Worm (Caenorhabditis elegans) whole organism, young adult: ENCODE data around the gene ergo-1.

Source experiments
- B0261.1 ChIP-seq: sonication (generic microtip); optimal IDR thresholded peaks from 2 replicates; lab custom pipeline; 2016; ENCODE audit warnings: mild to moderate bottlenecking, missing genetic modification characterization, moderate library complexity, missing compliant biosample characterization
- F10E7.11 ChIP-seq: sonication (generic microtip); optimal IDR thresholded peaks from 2 replicates; lab custom pipeline; 2017; ENCODE audit warnings: mild to moderate bottlenecking, missing genetic modification characterization, moderate library complexity, missing compliant biosample characterization
- F33H1.4 ChIP-seq: fragments of 200-800 bp; sonication (Bioruptor generic); IDR thresholded peaks from 2 replicates; pipeline ENCODE4 v1.3.6; 2022; ENCODE audit warnings: missing genetic modification reagents, missing genetic modification characterization, missing compliant biosample characterization
- F52B5.7 ChIP-seq: sonication (generic microtip); optimal IDR thresholded peaks from 2 replicates; lab custom pipeline; 2016; ENCODE audit warnings: mild to moderate bottlenecking, missing genetic modification characterization, missing compliant biosample characterization
- Y53G8AR.9 ChIP-seq: fragments of 200-800 bp; sonication (Bioruptor generic); conservative IDR thresholded peaks from 2 replicates; pipeline ENCODE4 v1.3.6; 2022; ENCODE audit warnings: missing genetic modification reagents, missing genetic modification characterization, missing compliant biosample characterization
- Y56A3A.18 ChIP-seq: fragments of 200-800 bp; sonication (Bioruptor generic); IDR thresholded peaks from 2 replicates; pipeline ENCODE4 v1.3.6; 2022; ENCODE audit warnings: missing genetic modification reagents, missing genetic modification characterization, missing compliant biosample characterization
- Y67H2A.10 ChIP-seq: fragments of 200-800 bp; sonication (Bioruptor generic); conservative IDR thresholded peaks from 2 replicates; pipeline ENCODE4 v1.3.6; 2022; ENCODE audit warnings: missing genetic modification reagents, missing genetic modification characterization, missing compliant biosample characterization
- ZK185.1 ChIP-seq: sonication (generic microtip); optimal IDR thresholded peaks from 2 replicates; lab custom pipeline; 2016; ENCODE audit warnings: mild to moderate bottlenecking, missing genetic modification characterization, missing compliant biosample characterization; ENCODE audit not compliant: poor library complexity, severe bottlenecking
- ama-1 ChIP-seq, 3 experiments: fragments of 150-350 bp in 1 of 3; sonication (generic microtip) in 2 of 3; optimal IDR thresholded peaks; 2 replicates each; lab custom pipeline; 2014 to 2018; ENCODE audit warnings: missing biosample characterization in 2 of 3, missing genetic modification characterization in 2 of 3, missing genetic modification reagents in 2 of 3
- aptf-2 ChIP-seq: fragments of 200-800 bp; sonication (Bioruptor generic); conservative IDR thresholded peaks from 2 replicates; pipeline ENCODE4 v1.3.6; 2022; ENCODE audit warnings: missing genetic modification reagents, missing genetic modification characterization, missing compliant biosample characterization
- aptf-3 ChIP-seq: fragments of 200-800 bp; sonication (Bioruptor generic); IDR thresholded peaks from 2 replicates; pipeline ENCODE4 v1.3.6; 2022; ENCODE audit warnings: missing genetic modification characterization, missing compliant biosample characterization
- atf-7 ChIP-seq: sonication (generic microtip); optimal IDR thresholded peaks from 2 replicates; lab custom pipeline; 2017; ENCODE audit warnings: mild to moderate bottlenecking, missing genetic modification characterization, missing compliant biosample characterization
- attf-3 ChIP-seq: fragments of 200-800 bp; sonication (Bioruptor generic); conservative IDR thresholded peaks from 2 replicates; pipeline ENCODE4 v1.3.6; 2022; ENCODE audit warnings: missing genetic modification reagents, missing genetic modification characterization, missing compliant biosample characterization
- bed-1 ChIP-seq: fragments of 200-800 bp; sonication (Bioruptor generic); IDR thresholded peaks from 2 replicates; pipeline ENCODE4 v1.3.6; 2022; ENCODE audit warnings: missing genetic modification reagents, missing genetic modification characterization, missing compliant biosample characterization
- ceh-100 ChIP-seq: fragments of 200-800 bp; sonication (Bioruptor generic); IDR thresholded peaks from 2 replicates; pipeline ENCODE4 v1.3.6; 2022; ENCODE audit warnings: missing genetic modification reagents, missing genetic modification characterization, missing compliant biosample characterization
- ceh-40 ChIP-seq: fragments of 200-800 bp; sonication (Bioruptor generic); IDR thresholded peaks from 2 replicates; pipeline ENCODE4 v1.3.6; 2022; ENCODE audit warnings: missing genetic modification characterization, missing compliant biosample characterization
- dpff-1 ChIP-seq: sonication (generic microtip); optimal IDR thresholded peaks from 2 replicates; lab custom pipeline; 2017; ENCODE audit warnings: mild to moderate bottlenecking, missing genetic modification characterization, missing compliant biosample characterization
- dpl-1 ChIP-seq: fragments of 150-350 bp; optimal IDR thresholded peaks from 2 replicates; lab custom pipeline; 2014; ENCODE audit warnings: missing biosample characterization, missing genetic modification reagents, missing genetic modification characterization
- efl-1 ChIP-seq: fragments of 150-350 bp; optimal IDR thresholded peaks from 2 replicates; lab custom pipeline; 2014; ENCODE audit warnings: missing biosample characterization, missing genetic modification reagents, missing genetic modification characterization
- egl-18 ChIP-seq: fragments of 200-800 bp; sonication (Bioruptor generic); IDR thresholded peaks from 2 replicates; pipeline ENCODE4 v1.3.6; 2022; ENCODE audit warnings: missing genetic modification reagents, missing genetic modification characterization, missing compliant biosample characterization
- egl-44 ChIP-seq: fragments of 200-800 bp; sonication (Bioruptor generic); IDR thresholded peaks from 2 replicates; pipeline ENCODE4 v1.3.6; 2022; ENCODE audit warnings: missing genetic modification reagents, missing genetic modification characterization, missing compliant biosample characterization
- ets-4 ChIP-seq: fragments of 200-800 bp; sonication (Bioruptor generic); optimal IDR thresholded peaks from 2 replicates; lab custom pipeline; 2018; ENCODE audit warnings: mild to moderate bottlenecking, missing genetic modification characterization, missing compliant biosample characterization
- hmg-1.2 ChIP-seq: fragments of 200-800 bp; sonication (Bioruptor generic); IDR thresholded peaks from 2 replicates; pipeline ENCODE4 v1.3.6; 2022; ENCODE audit warnings: missing genetic modification reagents, missing genetic modification characterization, missing compliant biosample characterization
- hmg-20 ChIP-seq: fragments of 200-800 bp; sonication (Bioruptor generic); IDR thresholded peaks from 2 replicates; pipeline ENCODE4 v1.3.6; 2022; ENCODE audit warnings: missing genetic modification reagents, missing genetic modification characterization, missing compliant biosample characterization
- lin-26 ChIP-seq: fragments of 200-800 bp; sonication (Bioruptor generic); IDR thresholded peaks from 2 replicates; pipeline ENCODE4 v1.3.6; 2022; ENCODE audit warnings: missing genetic modification reagents, missing genetic modification characterization, missing compliant biosample characterization
- lin-35 ChIP-seq, 3 experiments: fragments of 150-350 bp in 2 of 3; sonication (generic microtip) in 1 of 3; optimal IDR thresholded peaks; 2 replicates each; lab custom pipeline; 2014 to 2018; ENCODE audit warnings: missing biosample characterization in 3 of 3, missing genetic modification characterization in 3 of 3, missing genetic modification reagents in 3 of 3
- lin-54 ChIP-seq: fragments of 200-800 bp; sonication (Bioruptor generic); optimal IDR thresholded peaks from 2 replicates; lab custom pipeline; 2018; ENCODE audit warnings: mild to moderate bottlenecking, missing genetic modification characterization, missing compliant biosample characterization
- madf-3 ChIP-seq: fragments of 200-800 bp; sonication (Bioruptor generic); IDR thresholded peaks from 2 replicates; pipeline ENCODE4 v1.3.6; 2022; ENCODE audit warnings: missing genetic modification reagents, missing genetic modification characterization, missing compliant biosample characterization
- madf-6 ChIP-seq: fragments of 200-800 bp; sonication (Bioruptor generic); IDR thresholded peaks from 2 replicates; pipeline ENCODE4 v1.3.6; 2022; ENCODE audit warnings: missing genetic modification reagents, missing genetic modification characterization, missing compliant biosample characterization
- madf-8 ChIP-seq: fragments of 200-800 bp; sonication (Bioruptor generic); conservative IDR thresholded peaks from 2 replicates; pipeline ENCODE4 v1.3.6; 2022; ENCODE audit warnings: missing genetic modification reagents, missing genetic modification characterization, missing compliant biosample characterization
- mcd-1 ChIP-seq: fragments of 200-800 bp; sonication (Bioruptor generic); IDR thresholded peaks from 2 replicates; pipeline ENCODE4 v1.3.6; 2022; ENCODE audit warnings: missing genetic modification reagents, missing genetic modification characterization, missing compliant biosample characterization
- mes-4 ChIP-seq: sonication (generic microtip); optimal IDR thresholded peaks from 2 replicates; lab custom pipeline; 2016; ENCODE audit warnings: missing genotype, missing genetic modification characterization, missing compliant biosample characterization
- nfya-1 ChIP-seq: sonication (generic microtip); optimal IDR thresholded peaks from 2 replicates; lab custom pipeline; 2017; ENCODE audit warnings: antibody characterized with exemption, missing compliant biosample characterization, missing genetic modification characterization, borderline replicate concordance; ENCODE audit not compliant: insufficient read depth
- nhr-120 ChIP-seq: fragments of 200-800 bp; sonication (Bioruptor generic); IDR thresholded peaks from 2 replicates; pipeline ENCODE4 v1.3.6; 2022; ENCODE audit warnings: missing genetic modification characterization, missing compliant biosample characterization
- nhr-179 ChIP-seq: sonication (generic microtip); optimal IDR thresholded peaks from 2 replicates; lab custom pipeline; 2016; ENCODE audit warnings: mild to moderate bottlenecking, missing genetic modification characterization, missing compliant biosample characterization
- nhr-80 ChIP-seq: sonication (generic microtip); optimal IDR thresholded peaks from 2 replicates; lab custom pipeline; 2016; ENCODE audit warnings: missing genetic modification characterization, missing compliant biosample characterization
- rcor-1 ChIP-seq: fragments of 200-800 bp; sonication (Bioruptor generic); IDR thresholded peaks from 2 replicates; pipeline ENCODE4 v1.3.6; 2022; ENCODE audit warnings: missing genetic modification reagents, missing genetic modification characterization, missing compliant biosample characterization
- rec-8 ChIP-seq, 2 experiments: sonication (generic microtip); optimal IDR thresholded peaks; 2 replicates each; lab custom pipeline; 2016; ENCODE audit warnings: mild to moderate bottlenecking in 2 of 2, missing genetic modification characterization in 2 of 2, missing genetic modification reagents in 2 of 2, missing genotype in 2 of 2, missing biosample characterization in 1 of 2, missing compliant biosample characterization in 1 of 2, moderate library complexity in 1 of 2
- repo-1 ChIP-seq: sonication (generic microtip); optimal IDR thresholded peaks from 2 replicates; lab custom pipeline; 2017; ENCODE audit warnings: mild to moderate bottlenecking, missing genetic modification characterization, missing compliant biosample characterization
- sdz-38 ChIP-seq: sonication (generic microtip); optimal IDR thresholded peaks from 2 replicates; lab custom pipeline; 2016; ENCODE audit warnings: missing genotype, missing genetic modification characterization, missing compliant biosample characterization
- snpc-1.3 ChIP-seq: sonication (generic microtip); optimal IDR thresholded peaks from 2 replicates; lab custom pipeline; 2017; ENCODE audit warnings: missing genetic modification characterization, mild to moderate bottlenecking, missing compliant biosample characterization, antibody characterized with exemption, moderate library complexity, missing genotype, missing genetic modification reagents; ENCODE audit not compliant: insufficient read depth
- snpc-3.4 ChIP-seq: sonication (generic microtip); optimal IDR thresholded peaks from 2 replicates; lab custom pipeline; 2017; ENCODE audit warnings: missing genetic modification characterization, mild to moderate bottlenecking, missing compliant biosample characterization, antibody characterized with exemption, moderate library complexity, missing genotype, missing genetic modification reagents
- zim-3 ChIP-seq: sonication (generic microtip); optimal IDR thresholded peaks from 2 replicates; lab custom pipeline; 2017; ENCODE audit warnings: mild to moderate bottlenecking, missing genetic modification characterization, moderate library complexity, missing compliant biosample characterization

The ergo-1 gene

ce11 chrV:1008503-1008902 is at the start of gene ergo-1:
Gene ergo-1, plus strand, starts transcription at chrV:1008803.
- no peak for TF ChIP-seq dpl-1 (GFP tag; lab: Kevin White, UChicago)
- TF ChIP-seq sdz-38 (tag; lab: Kevin White, UChicago), result no peak
- TF ChIP-seq B0261.1 (tag; lab: Kevin White, UChicago), result no peak
- TF ChIP-seq egl-44 (GFP tag; lab: Robert Waterston, UW), result no peak
- TF ChIP-seq Y53G8AR.9 (GFP tag; lab: Robert Waterston, UW), result no peak
- TF ChIP-seq hmg-20 (GFP tag; lab: Robert Waterston, UW), result no peak
- no peak for TF ChIP-seq mes-4
- no peak for TF ChIP-seq snpc-3.4
- TF ChIP-seq aptf-3 (GFP tag; lab: Robert Waterston, UW), result no peak
- TF ChIP-seq bed-1, result no peak
- TF ChIP-seq ceh-100 (GFP tag; lab: Robert Waterston, UW), result no peak
- no peak for TF ChIP-seq ZK185.1 (tag; lab: Kevin White, UChicago)
- TF ChIP-seq F10E7.11, result no peak
- no peak for TF ChIP-seq repo-1 (tag; lab: Kevin White, UChicago)
- TF ChIP-seq ceh-40 (GFP tag; lab: Robert Waterston, UW), result no peak
- no peak for TF ChIP-seq atf-7
- no peak for TF ChIP-seq zim-3

ce11 chrV:964739-965283 is 43.8 kb upstream of the ergo-1 start, which contains the start of gene sqv-6:
Gene sqv-6, minus strand, starts transcription at chrV:964789.
- peak in 1 of 3 experiments; percentile 73 for TF ChIP-seq lin-35 (GFP tag; optimal IDR thresholded peaks at IDR 0.05; lab: Kevin White, UChicago)
- peak; percentile 19 for TF ChIP-seq efl-1 (GFP tag; lab: Kevin White, UChicago)
- peak; percentile 66 for TF ChIP-seq lin-54 (GFP tag; lab: Kevin White, UChicago)
- no peak for TF ChIP-seq mes-4

DNA sequence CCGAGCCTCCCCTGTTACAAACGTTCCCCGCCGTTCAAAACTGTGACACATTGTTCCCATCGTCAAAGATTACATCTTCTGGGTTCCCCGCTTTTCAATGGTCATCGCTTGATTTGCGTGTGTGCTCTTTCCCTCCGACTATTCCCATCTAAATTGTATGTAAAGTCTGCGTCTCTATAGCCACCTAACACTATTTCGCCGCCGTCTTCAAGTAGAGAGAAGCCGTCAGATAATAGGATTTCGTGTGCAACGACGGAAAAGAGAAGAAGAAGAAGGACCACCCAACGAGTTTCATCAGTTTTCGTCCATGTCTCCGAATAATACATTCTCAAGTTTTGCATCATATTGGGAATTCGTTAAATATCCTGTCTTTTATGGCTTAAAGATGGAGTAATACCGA is 42.4 kb upstream of the ergo-1 start:
- TF ChIP-seq dpff-1 (no peak), madf-3 (GFP tag; lab: Robert Waterston, UW) (no peak), hmg-1.2 (peak; percentile 74; the same call in 1 of the 2 replicates)

DNA sequence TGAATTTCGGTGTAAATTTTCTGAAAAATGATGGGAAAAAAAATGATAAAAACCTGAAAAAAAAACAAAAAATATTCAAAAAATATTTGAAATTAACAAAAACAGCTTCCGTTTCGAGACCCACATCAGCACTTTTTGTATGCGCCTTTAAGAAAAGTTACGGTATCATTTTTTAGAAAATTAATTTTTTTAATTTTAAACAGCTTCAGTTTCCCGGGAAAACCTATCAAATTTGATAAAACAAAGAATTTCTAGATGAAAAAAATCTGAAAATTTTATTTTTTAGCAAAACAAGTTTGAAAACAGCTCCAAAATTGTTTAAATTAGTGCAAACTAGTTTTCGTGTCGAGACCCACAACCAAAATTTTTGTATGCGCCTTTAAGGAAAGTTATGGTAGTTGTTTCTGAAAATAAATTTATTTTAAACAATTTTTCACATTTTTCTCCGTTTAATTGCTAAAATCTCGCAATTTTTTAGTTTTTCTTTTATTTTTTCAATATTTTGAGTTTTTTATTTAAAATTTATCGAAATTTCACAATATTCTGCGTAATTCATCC is 39.5 kb upstream of the ergo-1 start:
- no peak for TF ChIP-seq Y56A3A.18 (GFP tag; lab: Robert Waterston, UW)
- TF ChIP-seq madf-8, result peak; percentile 64
- TF ChIP-seq F33H1.4 (GFP tag; lab: Robert Waterston, UW), result peak; percentile 92
- TF ChIP-seq ets-4 (GFP tag; lab: Kevin White, UChicago), result no peak
- no peak for TF ChIP-seq nhr-179 (tag; lab: Kevin White, UChicago)
- no peak for TF ChIP-seq mes-4
- no peak for TF ChIP-seq rec-8 (tag; optimal IDR thresholded peaks at IDR 0.05; lab: Kevin White, UChicago)
- no peak for TF ChIP-seq egl-44 (GFP tag; lab: Robert Waterston, UW)
- TF ChIP-seq F52B5.7, result no peak
- TF ChIP-seq rcor-1 (GFP tag; lab: Robert Waterston, UW), result no peak
- TF ChIP-seq snpc-1.3 (tag; lab: Kevin White, UChicago), result no peak
- TF ChIP-seq nhr-120 (GFP tag; lab: Robert Waterston, UW), result no peak
- TF ChIP-seq madf-6 (GFP tag; lab: Robert Waterston, UW), result peak; percentile 85
- peak; percentile 29 for TF ChIP-seq efl-1 (GFP tag; lab: Kevin White, UChicago)
- TF ChIP-seq Y67H2A.10, result no peak
- no peak for TF ChIP-seq aptf-2 (GFP tag; lab: Robert Waterston, UW)
- no peak for TF ChIP-seq nhr-80 (tag; lab: Kevin White, UChicago)
- no peak for TF ChIP-seq nfya-1 (tag; lab: Kevin White, UChicago)
- TF ChIP-seq lin-26, result no peak
- no peak for TF ChIP-seq ama-1 (optimal IDR thresholded peaks at IDR 0.05; lab: Kevin White, UChicago)
- TF ChIP-seq ama-1 (GFP tag; optimal IDR thresholded peaks at IDR 0.05; lab: Kevin White, UChicago), result no peak
- no peak for TF ChIP-seq egl-18 (GFP tag; lab: Robert Waterston, UW)
- no peak for TF ChIP-seq attf-3 (GFP tag; lab: Robert Waterston, UW)
- no peak for TF ChIP-seq ceh-40 (GFP tag; lab: Robert Waterston, UW)
- TF ChIP-seq lin-54 (GFP tag; lab: Kevin White, UChicago), result peak; percentile 77
- no peak for TF ChIP-seq mcd-1
